Worm (Caenorhabditis elegans) whole organism, young adult: ENCODE data around the gene R08B4.3.

ENCODE experiments used
- Y53G8AR.9 ChIP-seq: fragments of 200-800 bp; sonication (Bioruptor generic); conservative IDR thresholded peaks from 2 replicates; pipeline ENCODE4 v1.3.6; 2022; ENCODE audit warnings: missing genetic modification reagents, missing genetic modification characterization, missing compliant biosample characterization
- ama-1 ChIP-seq, 3 experiments: fragments of 150-350 bp in 1 of 3; sonication (generic microtip) in 2 of 3; optimal IDR thresholded peaks; 2 replicates each; lab custom pipeline; 2014 to 2018; ENCODE audit warnings: missing biosample characterization in 2 of 3, missing genetic modification characterization in 2 of 3, missing genetic modification reagents in 2 of 3
- ceh-58 ChIP-seq: fragments of 200-800 bp; sonication (Bioruptor generic); IDR thresholded peaks from 2 replicates; pipeline ENCODE4 v1.3.6; 2022; ENCODE audit warnings: missing genetic modification characterization, missing compliant biosample characterization
- him-1 ChIP-seq: sonication (generic microtip); optimal IDR thresholded peaks from 2 replicates; lab custom pipeline; 2016; ENCODE audit warnings: missing genotype, missing genetic modification reagents, missing genetic modification characterization, missing compliant biosample characterization
- mel-28 ChIP-seq: sonication (generic microtip); optimal IDR thresholded peaks from 2 replicates; lab custom pipeline; 2016; ENCODE audit warnings: borderline replicate concordance, mild to moderate bottlenecking, missing genetic modification characterization, missing compliant biosample characterization
- pha-4 ChIP-seq: fragments of 150-350 bp; sonication (generic microtip); optimal IDR thresholded peaks from 2 replicates; lab custom pipeline; 2014; ENCODE audit warnings: missing biosample characterization, missing genetic modification reagents, missing genetic modification characterization
- snpc-4 ChIP-seq, 5 experiments: fragments of 150-350 bp in 1 of 5; sonication (generic microtip) in 4 of 5; optimal IDR thresholded peaks; 2 replicates each; lab custom pipeline; 2014 to 2018; ENCODE audit warnings: missing genetic modification characterization in 5 of 5, missing biosample characterization in 3 of 5, antibody characterized with exemption in 2 of 5, mild to moderate bottlenecking in 2 of 5, missing compliant biosample characterization in 2 of 5, missing genotype in 2 of 5, moderate library complexity in 2 of 5, missing genetic modification reagents in 1 of 5
- tbx-9 ChIP-seq: sonication (generic microtip); optimal IDR thresholded peaks from 2 replicates; lab custom pipeline; 2016; ENCODE audit warnings: borderline replicate concordance, missing genetic modification characterization, inconsistent platforms, missing compliant biosample characterization
- unc-130 ChIP-seq: sonication (generic microtip); optimal IDR thresholded peaks from 2 replicates; lab custom pipeline; 2016; ENCODE audit warnings: missing genetic modification reagents, missing genetic modification characterization, missing compliant biosample characterization

- TF ChIP-seq mel-28 (tag; lab: Kevin White, UChicago): no peak
- TF ChIP-seq unc-130 (GFP tag; lab: Kevin White, UChicago): no peak
- TF ChIP-seq ceh-58 (GFP tag; lab: Robert Waterston, UW): no peak
- no peak for TF ChIP-seq Y53G8AR.9 (GFP tag; lab: Robert Waterston, UW)
- TF ChIP-seq snpc-4 (GFP tag; optimal IDR thresholded peaks at IDR 0.05; lab: Kevin White, UChicago): no peak
- TF ChIP-seq snpc-4 (tag; optimal IDR thresholded peaks at IDR 0.05; lab: Kevin White, UChicago): no peak
- TF ChIP-seq ama-1 (optimal IDR thresholded peaks at IDR 0.05; lab: Kevin White, UChicago): no peak
- TF ChIP-seq ama-1 (GFP tag; optimal IDR thresholded peaks at IDR 0.05; lab: Kevin White, UChicago): no peak
- no peak for TF ChIP-seq pha-4 (tag; lab: Kevin White, UChicago)
- no peak for TF ChIP-seq tbx-9
- TF ChIP-seq him-1 (tag; lab: Kevin White, UChicago): no peak
Measured at ce11 chrX:11103173-11103572, 17.6 kb downstream of the R08B4.3 start.
